Worm (Caenorhabditis elegans) whole organism, L1 larva: ENCODE results near the gene nlp-64.
A peak's percentile ranks its signal among the peaks of the same experiment; 100 is the strongest.

Experiments used
- C04F5.9 ChIP-seq: sonication (generic microtip); optimal IDR thresholded peaks from 2 replicates; lab custom pipeline; 2016; ENCODE audit warnings: missing genetic modification characterization, missing compliant biosample characterization
- C16A3.4 ChIP-seq: fragments of 150-350 bp; optimal IDR thresholded peaks from 2 replicates; lab custom pipeline; 2014; ENCODE audit warnings: missing biosample characterization, missing genetic modification characterization
- F16B12.6 ChIP-seq: fragments of 150-350 bp; optimal IDR thresholded peaks from 2 replicates; lab custom pipeline; 2014; ENCODE audit warnings: missing biosample characterization, missing genetic modification characterization
- alr-1 ChIP-seq: fragments of 200-800 bp; sonication (Bioruptor generic); optimal IDR thresholded peaks from 2 replicates; lab custom pipeline; 2018; ENCODE audit warnings: borderline replicate concordance, mild to moderate bottlenecking, missing genetic modification characterization, missing compliant biosample characterization
- aly-2 ChIP-seq: fragments of 150-350 bp; optimal IDR thresholded peaks from 2 replicates; lab custom pipeline; 2014; ENCODE audit warnings: missing biosample characterization, missing genetic modification characterization
- ama-1 ChIP-seq: fragments of 150-350 bp; optimal IDR thresholded peaks from 2 replicates; lab custom pipeline; 2014
- ceh-82 ChIP-seq, 3 experiments: fragments of 150-350 bp in 1 of 3; sonication (generic microtip) in 2 of 3; optimal IDR thresholded peaks; 2 replicates each; lab custom pipeline; 2014 to 2017; ENCODE audit warnings: missing biosample characterization in 3 of 3, missing genetic modification characterization in 3 of 3
- ceh-88 ChIP-seq: fragments of 200-800 bp; sonication (Bioruptor generic); IDR thresholded peaks from 2 replicates; pipeline ENCODE4 v1.3.6; 2022; ENCODE audit warnings: missing genetic modification characterization, missing compliant biosample characterization
- ceh-90 ChIP-seq: sonication (generic microtip); optimal IDR thresholded peaks from 2 replicates; lab custom pipeline; 2016; ENCODE audit warnings: missing genetic modification characterization, missing compliant biosample characterization
- dpl-1 ChIP-seq, 3 experiments: fragments of 150-350 bp in 2 of 3; sonication (generic microtip) in 1 of 3; optimal IDR thresholded peaks; 2 replicates each; lab custom pipeline; 2014 to 2017; ENCODE audit warnings: missing biosample characterization in 3 of 3, missing genetic modification characterization in 3 of 3, missing genetic modification reagents in 3 of 3
- efl-1 ChIP-seq, 4 experiments: fragments of 150-350 bp; optimal IDR thresholded peaks in 3 of 4; peaks in 1 of 4; 1 replicate in 1 of 4; 2 replicates in 3 of 4; lab custom pipeline; 2014; ENCODE audit warnings: missing biosample characterization in 2 of 4, missing genetic modification characterization in 2 of 4, missing genetic modification reagents in 2 of 4
- egl-13 ChIP-seq: sonication (generic microtip); optimal IDR thresholded peaks from 2 replicates; lab custom pipeline; 2016; ENCODE audit warnings: missing genotype, missing genetic modification reagents, missing genetic modification characterization, missing compliant biosample characterization
- egl-27 ChIP-seq, 2 experiments: fragments of 150-350 bp in 1 of 2; sonication (generic microtip); optimal IDR thresholded peaks; 3 replicates each; lab custom pipeline; 2017 to 2018; ENCODE audit warnings: missing biosample characterization in 2 of 2, missing genetic modification characterization in 2 of 2, missing genetic modification reagents in 2 of 2
- elt-2 ChIP-seq: sonication (generic microtip); optimal IDR thresholded peaks from 2 replicates; lab custom pipeline; 2016; ENCODE audit warnings: missing genetic modification characterization, mild to moderate bottlenecking, inconsistent platforms, missing compliant biosample characterization, missing genetic modification reagents
- ets-5 ChIP-seq: fragments of 200-800 bp; sonication (Bioruptor generic); IDR thresholded peaks from 2 replicates; pipeline ENCODE4 v1.3.6; 2022; ENCODE audit warnings: missing genetic modification characterization, missing compliant biosample characterization
- fkh-4 ChIP-seq: sonication (generic microtip); optimal IDR thresholded peaks from 2 replicates; lab custom pipeline; 2016; ENCODE audit warnings: missing compliant biosample characterization, missing genetic modification characterization, borderline replicate concordance
- fos-1 ChIP-seq: fragments of 150-350 bp; optimal IDR thresholded peaks from 2 replicates; lab custom pipeline; 2014; ENCODE audit warnings: missing biosample characterization, missing genetic modification characterization
- grh-1 ChIP-seq: fragments of 200-800 bp; sonication (Bioruptor generic); IDR thresholded peaks from 2 replicates; pipeline ENCODE4 v1.3.6; 2022; ENCODE audit warnings: missing genetic modification reagents, missing genetic modification characterization, missing compliant biosample characterization
- hlh-4 ChIP-seq: sonication (generic microtip); optimal IDR thresholded peaks from 2 replicates; lab custom pipeline; 2016; ENCODE audit warnings: mild to moderate bottlenecking, missing genetic modification characterization, missing compliant biosample characterization
- irx-1 ChIP-seq: sonication (generic microtip); optimal IDR thresholded peaks from 2 replicates; lab custom pipeline; 2016; ENCODE audit warnings: missing genetic modification characterization, missing compliant biosample characterization
- isw-1 ChIP-seq: fragments of 200-800 bp; sonication (Bioruptor generic); IDR thresholded peaks from 2 replicates; pipeline ENCODE4 v1.3.6; 2022; ENCODE audit warnings: missing genetic modification characterization, missing compliant biosample characterization
- jun-1 ChIP-seq: fragments of 150-350 bp; optimal IDR thresholded peaks from 2 replicates; lab custom pipeline; 2014; ENCODE audit warnings: missing biosample characterization, missing genetic modification reagents, missing genetic modification characterization
- lin-13 ChIP-seq: fragments of 150-350 bp; optimal IDR thresholded peaks from 2 replicates; lab custom pipeline; 2014; ENCODE audit warnings: missing biosample characterization, missing genetic modification reagents, missing genetic modification characterization
- lin-14 ChIP-seq: fragments of 200-800 bp; sonication (Bioruptor generic); optimal IDR thresholded peaks from 2 replicates; lab custom pipeline; 2018; ENCODE audit warnings: mild to moderate bottlenecking, missing genetic modification characterization, moderate library complexity, missing compliant biosample characterization
- lin-15B ChIP-seq: fragments of 150-350 bp; sonication (generic microtip); optimal IDR thresholded peaks from 3 replicates; lab custom pipeline; 2014; ENCODE audit warnings: missing biosample characterization, missing genetic modification characterization
- lin-35 ChIP-seq, 2 experiments: fragments of 150-350 bp; optimal IDR thresholded peaks; 2 replicates each; lab custom pipeline; 2014; ENCODE audit warnings: missing biosample characterization in 2 of 2, missing genetic modification characterization in 2 of 2, missing genetic modification reagents in 2 of 2
- mab-9 ChIP-seq: fragments of 200-800 bp; sonication (Bioruptor generic); IDR thresholded peaks from 2 replicates; pipeline ENCODE4 v1.3.6; 2022; ENCODE audit warnings: missing genetic modification reagents, missing genetic modification characterization, missing compliant biosample characterization
- mdl-1 ChIP-seq, 2 experiments: fragments of 150-350 bp; optimal IDR thresholded peaks; 2 replicates each; lab custom pipeline; 2014 to 2017; ENCODE audit warnings: missing biosample characterization in 2 of 2, missing genetic modification characterization in 2 of 2, inconsistent platforms in 1 of 2
- nhr-11 ChIP-seq: fragments of 150-350 bp; optimal IDR thresholded peaks from 2 replicates; lab custom pipeline; 2014; ENCODE audit warnings: missing biosample characterization, missing genetic modification characterization
- nhr-12 ChIP-seq: sonication (generic microtip); optimal IDR thresholded peaks from 2 replicates; lab custom pipeline; 2017; ENCODE audit warnings: missing biosample characterization, missing genetic modification characterization
- nhr-19 ChIP-seq: fragments of 200-800 bp; sonication (Bioruptor generic); conservative IDR thresholded peaks from 2 replicates; pipeline ENCODE4 v1.3.6; 2022; ENCODE audit warnings: missing genetic modification characterization, missing compliant biosample characterization
- nhr-20 ChIP-seq: sonication (generic microtip); optimal IDR thresholded peaks from 2 replicates; lab custom pipeline; 2016; ENCODE audit warnings: mild to moderate bottlenecking, missing genetic modification characterization, missing compliant biosample characterization
- nhr-76 ChIP-seq: sonication (generic microtip); optimal IDR thresholded peaks from 2 replicates; lab custom pipeline; 2017; ENCODE audit warnings: missing biosample characterization, missing genetic modification characterization
- pag-3 ChIP-seq: sonication (generic microtip); optimal IDR thresholded peaks from 2 replicates; lab custom pipeline; 2017; ENCODE audit warnings: missing genetic modification characterization, mild to moderate bottlenecking, missing compliant biosample characterization, antibody characterized with exemption, borderline replicate concordance; ENCODE audit not compliant: insufficient read depth
- rnt-1 ChIP-seq: sonication (generic microtip); optimal IDR thresholded peaks from 2 replicates; lab custom pipeline; 2016; ENCODE audit warnings: mild to moderate bottlenecking, missing genetic modification characterization, moderate library complexity, missing compliant biosample characterization
- snpc-4 ChIP-seq: fragments of 150-350 bp; optimal IDR thresholded peaks from 2 replicates; lab custom pipeline; 2014; ENCODE audit warnings: missing biosample characterization, missing genetic modification characterization
- snu-23 ChIP-seq: sonication (generic microtip); optimal IDR thresholded peaks from 2 replicates; lab custom pipeline; 2016; ENCODE audit warnings: missing genetic modification characterization, missing compliant biosample characterization
- sptf-1 ChIP-seq: fragments of 150-350 bp; optimal IDR thresholded peaks from 2 replicates; lab custom pipeline; 2014; ENCODE audit warnings: missing biosample characterization, missing genetic modification characterization
- tlp-1 ChIP-seq: fragments of 150-350 bp; optimal IDR thresholded peaks from 2 replicates; lab custom pipeline; 2014; ENCODE audit warnings: missing biosample characterization, missing genetic modification characterization
- unc-130 ChIP-seq: fragments of 150-350 bp; optimal IDR thresholded peaks from 2 replicates; lab custom pipeline; 2017; ENCODE audit warnings: missing biosample characterization, missing genetic modification characterization, inconsistent platforms
- unc-62 ChIP-seq: fragments of 150-350 bp; optimal IDR thresholded peaks from 2 replicates; lab custom pipeline; 2014; ENCODE audit warnings: missing biosample characterization, missing genetic modification reagents, missing genetic modification characterization
- unc-86 ChIP-seq: sonication (generic microtip); optimal IDR thresholded peaks from 2 replicates; lab custom pipeline; 2016; ENCODE audit warnings: missing genetic modification characterization, missing compliant biosample characterization
- vab-15 ChIP-seq: sonication (generic microtip); optimal IDR thresholded peaks from 2 replicates; lab custom pipeline; 2017; ENCODE audit warnings: missing genotype, mild to moderate bottlenecking, missing genetic modification characterization, missing compliant biosample characterization
- zip-4 ChIP-seq: fragments of 200-800 bp; sonication (Bioruptor generic); optimal IDR thresholded peaks from 2 replicates; lab custom pipeline; 2018; ENCODE audit warnings: mild to moderate bottlenecking, missing genetic modification characterization, moderate library complexity, missing compliant biosample characterization

Gene nlp-64

DNA sequence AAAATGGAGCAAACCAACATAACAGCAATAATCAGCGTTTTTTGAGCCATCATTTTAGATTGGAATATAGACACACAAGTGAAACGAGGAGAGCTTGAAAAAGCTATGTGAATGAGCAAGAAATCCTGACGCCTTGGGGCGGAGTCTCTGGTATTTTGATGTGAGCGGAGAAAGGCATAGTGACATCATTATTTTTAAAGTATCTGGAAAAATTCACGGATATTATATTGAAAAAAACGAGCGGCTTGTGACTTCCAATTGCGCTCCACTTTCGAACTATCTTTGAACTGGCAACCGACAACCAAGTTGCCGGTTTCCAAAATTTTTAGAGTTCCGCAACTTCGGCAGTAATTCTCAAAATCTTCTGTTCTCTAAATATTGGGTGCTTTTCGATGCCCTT, at the start of gene nlp-64:
Gene nlp-64 (minus strand): TSS at position 101 of the 400 bp plus-strand sequence.
- TF ChIP-seq vab-15 (no peak), efl-1 (optimal IDR thresholded peaks at IDR 0.05; lab: Kevin White, UChicago) (no peak), efl-1 (GFP tag; optimal IDR thresholded peaks at IDR 0.05 in 1 of 2; lab: Kevin White, UChicago) (no peak), ceh-88 (GFP tag; lab: Robert Waterston, UW) (no peak), snu-23 (no peak), unc-62 (no peak), ama-1 (no peak), hlh-4 (no peak), nhr-20 (no peak)

DNA sequence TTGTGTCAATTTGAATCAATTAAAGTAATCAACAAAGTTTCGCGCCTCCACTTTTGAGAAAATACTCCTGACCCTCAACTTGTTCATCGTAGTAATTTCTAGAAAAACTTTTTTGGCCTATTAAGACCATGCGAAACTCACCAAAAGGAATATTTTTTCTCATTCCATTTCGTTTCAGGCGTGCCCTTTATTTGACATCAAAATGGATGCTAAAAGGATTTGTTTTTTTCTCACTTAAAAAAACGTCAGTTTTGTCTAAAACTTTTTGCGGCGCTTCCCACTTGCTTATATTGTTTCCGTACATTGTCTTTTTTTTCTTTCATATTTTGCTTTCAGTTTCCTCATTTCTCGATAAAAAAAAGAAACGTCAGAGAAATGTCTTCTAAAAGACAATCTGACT, 49.4 kb upstream of the nlp-64 start, which contains the start of gene C04E7.5:
Gene C04E7.5 (plus strand): TSS at position 301 of the 400 bp plus-strand sequence.
- TF ChIP-seq hlh-4 (no peak), egl-27 (tag; optimal IDR thresholded peaks at IDR 0.05; lab: Kevin White, UChicago) (no peak), mdl-1 (tag; optimal IDR thresholded peaks at IDR 0.05; lab: Kevin White, UChicago) (no peak)
- TF ChIP-seq, all 84 proteins: peak for 0

DNA sequence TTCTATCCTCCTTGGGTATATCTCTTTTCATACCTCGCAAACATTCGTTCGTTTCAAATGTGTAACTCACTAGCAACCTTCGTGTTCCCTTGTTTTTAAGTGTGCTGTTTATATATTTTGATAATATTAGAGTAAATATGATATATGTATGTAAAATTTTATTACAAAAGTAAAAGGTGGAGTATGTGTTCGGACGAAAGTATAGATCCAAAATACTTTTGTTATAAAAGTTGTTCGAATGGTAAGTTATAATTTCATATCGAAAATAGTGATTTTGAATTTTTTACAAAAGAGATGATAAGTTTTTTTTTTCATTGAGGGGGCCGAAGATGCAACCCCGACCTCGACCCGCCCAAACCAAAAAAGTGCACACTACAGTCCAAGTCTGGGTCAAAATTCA, 46.7 kb upstream of the nlp-64 start, which contains the start of gene C04E7.1:
Gene C04E7.1 (plus strand): TSS at position 301 of the 400 bp plus-strand sequence.
- TF ChIP-seq rnt-1 (no peak), efl-1 (optimal IDR thresholded peaks at IDR 0.05; lab: Kevin White, UChicago) (no peak), efl-1 (GFP tag; optimal IDR thresholded peaks at IDR 0.05 in 1 of 2; lab: Kevin White, UChicago) (peak in 1 of 2 experiments; percentile 42)

- TF ChIP-seq ets-5 (GFP tag; lab: Robert Waterston, UW): no peak
- TF ChIP-seq nhr-12 (tag; lab: Kevin White, UChicago): no peak
- TF ChIP-seq ceh-82 (tag; optimal IDR thresholded peaks at IDR 0.05; lab: Kevin White, UChicago): peak; percentile 81 to 89 (median 85)
- TF ChIP-seq efl-1 (optimal IDR thresholded peaks at IDR 0.05; lab: Kevin White, UChicago): peak; percentile 62 to 71
- peak; percentile 23 to 94 for TF ChIP-seq efl-1 (GFP tag; optimal IDR thresholded peaks at IDR 0.05 in 1 of 2; lab: Kevin White, UChicago)
- TF ChIP-seq mdl-1 (tag; optimal IDR thresholded peaks at IDR 0.05; lab: Kevin White, UChicago): peak in 1 of 2 experiments; percentile 78
- TF ChIP-seq pag-3: no peak
- peak; percentile 62 for TF ChIP-seq snpc-4 (tag; lab: Kevin White, UChicago)
- TF ChIP-seq alr-1 (tag; lab: Kevin White, UChicago): no peak
- TF ChIP-seq jun-1 (tag; lab: Kevin White, UChicago): peak; percentile 87
- no peak for TF ChIP-seq tlp-1 (tag; lab: Kevin White, UChicago)
- no peak for TF ChIP-seq nhr-76
- TF ChIP-seq dpl-1 (GFP tag; optimal IDR thresholded peaks at IDR 0.05; lab: Kevin White, UChicago): peak; percentile 30 to 47 (median 36)
- TF ChIP-seq lin-35 (GFP tag; optimal IDR thresholded peaks at IDR 0.05; lab: Kevin White, UChicago): peak; percentile 59 to 83
- no peak for TF ChIP-seq ama-1
- peak; percentile 88 for TF ChIP-seq nhr-20
- no peak for TF ChIP-seq fkh-4
- peak; percentile 49 for TF ChIP-seq unc-130 (tag; lab: Kevin White, UChicago)
- TF ChIP-seq C16A3.4 (tag; lab: Kevin White, UChicago): peak; percentile 88
- no peak for TF ChIP-seq sptf-1 (tag; lab: Kevin White, UChicago)
- TF ChIP-seq mab-9: peak; percentile 68; the same call in 1 of the 2 replicates
- TF ChIP-seq aly-2 (tag; lab: Kevin White, UChicago): peak; percentile 81
- peak; percentile 70 for TF ChIP-seq fos-1 (tag; lab: Kevin White, UChicago)
- TF ChIP-seq ceh-90 (tag; lab: Kevin White, UChicago): no peak
- TF ChIP-seq grh-1 (GFP tag; lab: Robert Waterston, UW): 0 out of 2 replicates have a peak, but pooled peaks have one; percentile 19
- peak; percentile 51 for TF ChIP-seq nhr-11 (tag; lab: Kevin White, UChicago)
- TF ChIP-seq lin-13 (GFP tag; lab: Kevin White, UChicago): peak; percentile 73
- peak; percentile 66 for TF ChIP-seq isw-1
- no peak for TF ChIP-seq C04F5.9
- TF ChIP-seq nhr-19 (GFP tag; lab: Robert Waterston, UW): peak; percentile 82
- no peak for TF ChIP-seq lin-15B (tag; lab: Kevin White, UChicago)
- peak; percentile 76 for TF ChIP-seq irx-1 (tag; lab: Kevin White, UChicago)
- peak; percentile 77 for TF ChIP-seq egl-13 (tag; lab: Kevin White, UChicago)
- peak; percentile 87 for TF ChIP-seq lin-14 (GFP tag; lab: Kevin White, UChicago)
- peak; percentile 79 for TF ChIP-seq unc-86 (tag; lab: Kevin White, UChicago)
- no peak for TF ChIP-seq zip-4 (GFP tag; lab: Kevin White, UChicago)
- no peak for TF ChIP-seq hlh-4
- peak; percentile 56 for TF ChIP-seq elt-2 (tag; lab: Kevin White, UChicago)
- peak; percentile 51 for TF ChIP-seq F16B12.6
Measured at ce11 chrX:353134-353669, 42.1 kb upstream of the nlp-64 start, which contains the start of gene sor-3. sor-3 (plus strand) TSS chrX:353619.
